Worm (Caenorhabditis elegans): ENCODE results near the gene cyp-31A2.

DNA sequence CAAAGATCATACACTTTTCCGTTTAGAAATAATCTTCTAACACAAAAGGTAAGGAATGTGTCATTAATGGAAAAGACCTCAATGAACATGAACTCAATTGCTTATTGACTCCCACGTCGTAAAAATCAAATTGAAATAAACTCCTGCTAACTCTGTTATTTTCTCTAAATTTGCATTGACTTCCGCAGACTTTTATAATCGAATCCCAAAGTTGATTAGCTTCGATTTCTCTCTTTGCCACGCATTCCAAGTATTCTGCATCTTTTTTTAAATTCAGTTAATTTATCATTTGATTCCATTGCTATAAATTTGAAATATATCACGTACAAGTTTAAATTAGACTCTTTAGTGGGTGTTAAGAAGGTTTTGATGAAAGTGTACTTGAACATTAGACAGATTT, 15.1 kb upstream of the cyp-31A2 start:
- no peak for TF ChIP-seq sdc-2 (tag; optimal IDR thresholded peaks at IDR 0.05)
- no peak for TF ChIP-seq unc-3 (GFP tag; conservative IDR thresholded peaks at IDR 0.05)
- no peak for TF ChIP-seq unc-3 (tag; optimal IDR thresholded peaks at IDR 0.05)
